Fruit fly (Drosophila melanogaster): Measurements from ENCODE around the gene ss.

The ss gene

DNA sequence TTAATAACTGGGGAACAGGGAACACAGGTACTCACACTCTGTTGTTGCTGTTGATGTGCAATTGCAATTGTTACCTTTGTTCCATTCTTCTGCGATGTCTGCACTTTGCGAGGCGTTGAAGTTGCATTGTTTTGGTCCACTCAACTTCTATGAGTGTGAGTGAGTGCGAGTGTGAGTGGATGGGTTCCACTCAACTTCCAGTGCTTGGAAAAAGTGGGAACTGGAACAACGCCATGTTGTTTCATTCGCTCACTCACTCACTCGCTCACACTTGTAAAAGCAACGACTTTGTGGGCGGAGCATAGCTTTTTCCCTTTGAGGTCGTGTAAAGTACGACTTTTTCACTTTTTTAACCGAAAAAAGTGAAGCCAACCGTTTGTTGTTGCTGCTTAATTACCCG is 10.2 kb upstream of the ss start:
- TF ChIP-seq Mnt (GFP tag; optimal IDR thresholded peaks at IDR 0.05) = no peak

DNA sequence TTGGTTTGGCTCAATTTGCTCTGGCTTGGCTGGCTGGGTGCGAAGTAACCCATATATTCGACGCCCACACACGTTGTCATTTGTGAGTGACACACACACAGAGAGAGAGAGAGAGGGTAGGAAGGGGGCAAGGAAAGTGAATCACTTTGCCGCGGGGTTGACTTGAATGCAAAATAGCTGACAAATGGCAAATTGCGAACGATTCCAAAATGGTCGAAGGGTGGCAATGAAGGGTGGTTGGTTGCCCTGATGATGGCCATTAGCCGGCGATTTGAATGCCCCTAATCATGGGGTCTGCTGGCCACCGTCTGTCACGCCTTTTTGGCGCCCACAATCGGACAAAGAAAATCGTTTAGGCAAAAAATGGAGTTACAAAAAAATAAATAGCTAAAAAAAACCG is 7.2 kb upstream of the ss start:
- TF ChIP-seq toe (GFP tag; optimal IDR thresholded peaks at IDR 0.05) = no peak
- no peak for TF ChIP-seq CG14711 (tag; optimal IDR thresholded peaks at IDR 0.05)
- TF ChIP-seq CG12768 (GFP tag; optimal IDR thresholded peaks at IDR 0.05) = no peak

DNA sequence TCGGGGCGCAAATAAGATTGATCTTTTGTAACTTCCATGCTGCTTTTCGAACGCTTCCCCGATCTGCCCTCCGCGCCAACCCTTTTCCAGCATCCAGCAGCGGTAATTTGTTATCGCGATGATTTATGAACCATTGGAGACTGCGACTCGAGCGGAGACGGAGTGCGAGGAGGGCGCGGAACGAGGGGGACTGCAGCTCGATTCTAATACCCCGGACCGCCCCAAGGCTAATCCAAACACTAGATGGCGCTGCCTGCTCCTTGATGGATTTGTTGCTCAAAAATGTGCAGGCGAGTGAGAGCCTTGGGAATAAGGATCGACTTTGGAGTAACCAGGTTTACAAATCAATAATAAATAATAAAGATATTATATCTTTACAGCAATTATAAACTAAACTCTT is 4.9 kb upstream of the ss start:
- TF ChIP-seq CG5204 (GFP tag; optimal IDR thresholded peaks at IDR 0.05) = no peak
- no peak for TF ChIP-seq cnc (optimal IDR thresholded peaks at IDR 0.05)
- no peak for TF ChIP-seq CG7045 (GFP tag; optimal IDR thresholded peaks at IDR 0.05)
- no peak for TF ChIP-seq bab1 (GFP tag; optimal IDR thresholded peaks at IDR 0.05)
- no peak for TF ChIP-seq Crg-1 (GFP tag; optimal IDR thresholded peaks at IDR 0.05)
- no peak for TF ChIP-seq CG1620 (GFP tag; optimal IDR thresholded peaks at IDR 0.05)
- TF ChIP-seq kay (GFP tag; ENCODE audit: borderline replicate concordance) = no peak
- no peak for TF ChIP-seq CG12768 (GFP tag; optimal IDR thresholded peaks at IDR 0.05)
- no peak for TF ChIP-seq Clk (GFP tag; optimal IDR thresholded peaks at IDR 0.05)
- TF ChIP-seq CG33017 (tag; optimal IDR thresholded peaks at IDR 0.05) = no peak
- no peak for TF ChIP-seq pad (GFP tag; optimal IDR thresholded peaks at IDR 0.05)
- TF ChIP-seq CG11617 (GFP tag; optimal IDR thresholded peaks at IDR 0.05) = no peak
- no peak for TF ChIP-seq toe (GFP tag; optimal IDR thresholded peaks at IDR 0.05)
- no peak for TF ChIP-seq ovo (GFP tag; optimal IDR thresholded peaks at IDR 0.05)
- no peak for TF ChIP-seq CG14711 (tag; optimal IDR thresholded peaks at IDR 0.05)

DNA sequence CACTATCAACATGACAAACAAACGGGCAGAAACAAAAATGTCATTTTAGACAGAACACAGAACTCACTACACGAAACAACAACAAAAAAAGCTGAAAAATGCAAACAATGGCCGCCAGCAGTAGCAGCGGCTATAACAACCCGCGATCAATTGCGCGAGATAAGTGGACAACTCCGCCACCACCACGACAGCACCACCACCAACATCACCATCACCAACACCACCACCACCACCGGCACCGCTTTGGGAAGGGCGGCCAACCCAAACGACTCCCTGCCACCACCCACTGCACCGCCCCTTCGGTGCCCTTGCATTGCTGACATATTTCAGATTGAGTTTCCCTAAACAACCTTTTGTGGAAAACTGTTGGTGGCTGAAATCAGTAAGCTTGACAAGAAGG is 3.1 kb upstream of the ss start:
- TF ChIP-seq CG7101 (tag; optimal IDR thresholded peaks at IDR 0.05) (no peak), CG5204 (GFP tag; optimal IDR thresholded peaks at IDR 0.05) (no peak), cic (GFP tag; optimal IDR thresholded peaks at IDR 0.05) (no peak), pad (GFP tag; optimal IDR thresholded peaks at IDR 0.05) (no peak), toe (GFP tag; optimal IDR thresholded peaks at IDR 0.05) (no peak)

DNA sequence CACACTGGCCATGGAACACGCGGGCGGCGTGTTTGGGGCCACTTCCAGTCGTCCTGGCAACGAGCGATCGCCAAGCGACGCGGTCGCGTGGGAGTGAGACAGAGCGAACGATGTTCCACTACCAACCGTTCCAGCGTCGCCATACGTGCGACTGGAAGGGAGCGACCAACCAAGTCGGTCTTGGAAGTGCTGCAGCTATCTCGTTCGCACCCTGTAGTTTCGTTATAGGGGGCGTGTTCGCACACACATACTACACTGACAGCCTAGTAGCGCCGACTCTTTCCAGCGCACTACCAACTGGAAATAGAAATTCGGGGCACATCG is 206 bp upstream of the ss start:
- TF ChIP-seq CG14711 (tag; optimal IDR thresholded peaks at IDR 0.05) (no peak), Mnt (GFP tag; optimal IDR thresholded peaks at IDR 0.05) (no peak), ovo (GFP tag; optimal IDR thresholded peaks at IDR 0.05) (no peak), Hr96 (GFP tag; optimal IDR thresholded peaks at IDR 0.05) (no peak), cnc (optimal IDR thresholded peaks at IDR 0.05) (no peak), tj (GFP tag; optimal IDR thresholded peaks at IDR 0.05) (no peak), bab1 (GFP tag; optimal IDR thresholded peaks at IDR 0.05) (no peak), CG7101 (tag; optimal IDR thresholded peaks at IDR 0.05) (no peak), CG33017 (tag; optimal IDR thresholded peaks at IDR 0.05) (no peak), CG11617 (GFP tag; optimal IDR thresholded peaks at IDR 0.05) (no peak), Clk (GFP tag; optimal IDR thresholded peaks at IDR 0.05) (no peak)

DNA sequence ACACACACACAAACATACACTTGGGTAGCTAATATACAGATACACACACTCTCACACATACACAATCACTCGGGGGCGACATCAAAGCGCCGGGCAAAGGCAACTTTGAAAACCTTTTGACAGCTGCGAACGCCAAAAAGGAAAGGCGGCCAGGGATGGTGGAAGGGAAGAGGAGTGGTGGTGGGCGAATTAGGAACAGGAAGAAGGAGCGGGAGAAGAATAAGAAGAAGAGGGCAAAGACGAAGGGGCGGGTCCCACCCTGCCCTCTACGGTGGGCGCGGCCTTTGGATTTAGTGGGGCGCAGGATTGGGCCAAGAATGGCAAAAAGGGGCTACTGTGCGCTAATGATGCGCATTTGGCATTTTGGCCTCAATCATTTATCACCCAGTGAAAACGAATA is 6.9 kb downstream of the ss start:
- TF ChIP-seq Mnt (GFP tag; optimal IDR thresholded peaks at IDR 0.05) = no peak

DNA sequence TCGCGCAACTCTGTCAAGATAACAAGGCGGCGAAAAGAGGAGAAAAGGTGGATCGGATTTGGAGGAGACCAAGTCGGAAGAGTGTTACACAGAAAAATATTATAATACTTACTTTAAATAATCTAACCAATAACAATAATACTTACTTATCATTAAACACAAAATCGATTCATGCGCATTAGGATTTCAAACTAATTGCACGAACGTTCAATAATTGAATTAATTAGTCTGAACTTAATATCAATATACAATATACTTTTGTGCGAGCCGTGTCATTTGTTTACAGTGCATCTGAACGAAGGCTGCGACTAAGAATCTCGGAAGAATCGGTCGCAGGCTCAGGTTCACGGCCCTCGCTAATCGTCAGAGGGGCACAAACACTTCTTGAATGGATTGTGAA is 8.0 kb downstream of the ss start:
- no peak for TF ChIP-seq pad (GFP tag; optimal IDR thresholded peaks at IDR 0.05)
- no peak for TF ChIP-seq bab1 (GFP tag; optimal IDR thresholded peaks at IDR 0.05)
- TF ChIP-seq CG14711 (tag; optimal IDR thresholded peaks at IDR 0.05) = no peak
- TF ChIP-seq CG7045 (GFP tag; optimal IDR thresholded peaks at IDR 0.05) = no peak
- no peak for TF ChIP-seq Hr96 (GFP tag; optimal IDR thresholded peaks at IDR 0.05)
- TF ChIP-seq toe (GFP tag; optimal IDR thresholded peaks at IDR 0.05) = no peak
- TF ChIP-seq Mnt (GFP tag; optimal IDR thresholded peaks at IDR 0.05) = no peak
- no peak for TF ChIP-seq cic (GFP tag; optimal IDR thresholded peaks at IDR 0.05)
- TF ChIP-seq cnc (optimal IDR thresholded peaks at IDR 0.05) = no peak
- no peak for TF ChIP-seq CG7101 (tag; optimal IDR thresholded peaks at IDR 0.05)

DNA sequence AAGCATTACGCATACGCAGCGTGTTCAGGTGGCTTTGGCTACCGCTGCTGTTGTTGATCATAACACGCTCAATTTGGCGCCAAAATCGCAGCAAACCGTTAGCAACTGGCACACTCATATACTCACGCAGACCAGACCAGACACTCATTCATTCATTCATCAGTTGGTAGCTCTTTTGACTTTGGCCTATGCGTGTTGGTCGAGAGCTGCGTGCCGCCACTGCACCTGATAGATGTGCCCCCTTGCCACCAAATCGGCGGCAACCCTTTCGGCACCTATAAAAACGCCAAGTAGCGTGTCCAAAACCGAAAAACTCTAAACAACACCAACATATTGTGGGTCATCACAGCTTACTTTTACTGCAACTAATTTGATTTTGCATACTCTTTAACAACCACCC is 9.0 kb downstream of the ss start:
- TF ChIP-seq CG5204 (GFP tag; optimal IDR thresholded peaks at IDR 0.05) = no peak
- no peak for TF ChIP-seq kay (GFP tag; ENCODE audit: borderline replicate concordance)
- TF ChIP-seq CG11617 (GFP tag; optimal IDR thresholded peaks at IDR 0.05) = no peak
- no peak for TF ChIP-seq CG14711 (tag; optimal IDR thresholded peaks at IDR 0.05)
- no peak for TF ChIP-seq bab1 (GFP tag; optimal IDR thresholded peaks at IDR 0.05)
- TF ChIP-seq tj (GFP tag; optimal IDR thresholded peaks at IDR 0.05) = no peak
- TF ChIP-seq Mnt (GFP tag; optimal IDR thresholded peaks at IDR 0.05) = no peak
- no peak for TF ChIP-seq cic (GFP tag; optimal IDR thresholded peaks at IDR 0.05)
- TF ChIP-seq CG7045 (GFP tag; optimal IDR thresholded peaks at IDR 0.05) = no peak
- TF ChIP-seq CG1620 (GFP tag; optimal IDR thresholded peaks at IDR 0.05) = no peak
- TF ChIP-seq Hr96 (GFP tag; optimal IDR thresholded peaks at IDR 0.05) = no peak
- no peak for TF ChIP-seq ovo (GFP tag; optimal IDR thresholded peaks at IDR 0.05)
- no peak for TF ChIP-seq pad (GFP tag; optimal IDR thresholded peaks at IDR 0.05)
- TF ChIP-seq CG7101 (tag; optimal IDR thresholded peaks at IDR 0.05) = no peak
- no peak for TF ChIP-seq CG33017 (tag; optimal IDR thresholded peaks at IDR 0.05)
- TF ChIP-seq Crg-1 (GFP tag; optimal IDR thresholded peaks at IDR 0.05) = no peak
- TF ChIP-seq toe (GFP tag; optimal IDR thresholded peaks at IDR 0.05) = no peak
- TF ChIP-seq CG12768 (GFP tag; optimal IDR thresholded peaks at IDR 0.05) = no peak

Data from whole organism, adult.